Worm (Caenorhabditis elegans) whole organism, L1 larva: ENCODE results near the gene F14H3.4.
A peak's percentile ranks its signal among the peaks of the same experiment; 100 is the strongest.

Experiments used
- C04F5.9 ChIP-seq: sonication (generic microtip); optimal IDR thresholded peaks from 2 replicates; lab custom pipeline; 2016; ENCODE audit warnings: missing genetic modification characterization, missing compliant biosample characterization
- Y116A8C.19 ChIP-seq: sonication (generic microtip); optimal IDR thresholded peaks from 2 replicates; lab custom pipeline; 2016; ENCODE audit warnings: missing compliant biosample characterization, missing genetic modification characterization, borderline replicate concordance
- alr-1 ChIP-seq: fragments of 200-800 bp; sonication (Bioruptor generic); optimal IDR thresholded peaks from 2 replicates; lab custom pipeline; 2018; ENCODE audit warnings: borderline replicate concordance, mild to moderate bottlenecking, missing genetic modification characterization, missing compliant biosample characterization
- ama-1 ChIP-seq: fragments of 150-350 bp; optimal IDR thresholded peaks from 2 replicates; lab custom pipeline; 2014
- blmp-1 ChIP-seq: fragments of 150-350 bp; optimal IDR thresholded peaks from 2 replicates; lab custom pipeline; 2014; ENCODE audit warnings: missing biosample characterization, missing genetic modification characterization
- ceh-63 ChIP-seq: fragments of 200-800 bp; sonication (Bioruptor generic); optimal IDR thresholded peaks from 2 replicates; lab custom pipeline; 2018; ENCODE audit warnings: mild to moderate bottlenecking, missing genetic modification characterization, missing compliant biosample characterization
- ceh-8 ChIP-seq: fragments of 200-800 bp; sonication (Bioruptor generic); optimal IDR thresholded peaks from 2 replicates; lab custom pipeline; 2018; ENCODE audit warnings: mild to moderate bottlenecking, missing genetic modification characterization, moderate library complexity, missing compliant biosample characterization
- ceh-82 ChIP-seq, 3 experiments: fragments of 150-350 bp in 1 of 3; sonication (generic microtip) in 2 of 3; optimal IDR thresholded peaks; 2 replicates each; lab custom pipeline; 2014 to 2017; ENCODE audit warnings: missing biosample characterization in 3 of 3, missing genetic modification characterization in 3 of 3
- ceh-90 ChIP-seq: sonication (generic microtip); optimal IDR thresholded peaks from 2 replicates; lab custom pipeline; 2016; ENCODE audit warnings: missing genetic modification characterization, missing compliant biosample characterization
- dpl-1 ChIP-seq, 3 experiments: fragments of 150-350 bp in 2 of 3; sonication (generic microtip) in 1 of 3; optimal IDR thresholded peaks; 2 replicates each; lab custom pipeline; 2014 to 2017; ENCODE audit warnings: missing biosample characterization in 3 of 3, missing genetic modification characterization in 3 of 3, missing genetic modification reagents in 3 of 3
- efl-1 ChIP-seq, 4 experiments: fragments of 150-350 bp; optimal IDR thresholded peaks in 3 of 4; peaks in 1 of 4; 1 replicate in 1 of 4; 2 replicates in 3 of 4; lab custom pipeline; 2014; ENCODE audit warnings: missing biosample characterization in 2 of 4, missing genetic modification characterization in 2 of 4, missing genetic modification reagents in 2 of 4
- egl-13 ChIP-seq: sonication (generic microtip); optimal IDR thresholded peaks from 2 replicates; lab custom pipeline; 2016; ENCODE audit warnings: missing genotype, missing genetic modification reagents, missing genetic modification characterization, missing compliant biosample characterization
- elt-3 ChIP-seq, 6 experiments: fragments of 150-350 bp in 1 of 6; sonication (generic microtip); optimal IDR thresholded peaks; 2 replicates each; lab custom pipeline; 2017 to 2018; ENCODE audit warnings: missing biosample characterization in 6 of 6, missing genetic modification characterization in 6 of 6, inconsistent platforms in 1 of 6
- ets-5 ChIP-seq: fragments of 200-800 bp; sonication (Bioruptor generic); IDR thresholded peaks from 2 replicates; pipeline ENCODE4 v1.3.6; 2022; ENCODE audit warnings: missing genetic modification characterization, missing compliant biosample characterization
- fkh-4 ChIP-seq: sonication (generic microtip); optimal IDR thresholded peaks from 2 replicates; lab custom pipeline; 2016; ENCODE audit warnings: missing compliant biosample characterization, missing genetic modification characterization, borderline replicate concordance
- hlh-17 ChIP-seq: fragments of 200-800 bp; sonication (Bioruptor generic); optimal IDR thresholded peaks from 2 replicates; lab custom pipeline; 2018; ENCODE audit warnings: missing genetic modification characterization, mild to moderate bottlenecking, missing compliant biosample characterization, moderate library complexity, borderline replicate concordance
- hpl-2 ChIP-seq: fragments of 150-350 bp; optimal IDR thresholded peaks from 2 replicates; lab custom pipeline; 2014; ENCODE audit warnings: missing biosample characterization, missing genetic modification reagents, missing genetic modification characterization
- irx-1 ChIP-seq: sonication (generic microtip); optimal IDR thresholded peaks from 2 replicates; lab custom pipeline; 2016; ENCODE audit warnings: missing genetic modification characterization, missing compliant biosample characterization
- lin-13 ChIP-seq: fragments of 150-350 bp; optimal IDR thresholded peaks from 2 replicates; lab custom pipeline; 2014; ENCODE audit warnings: missing biosample characterization, missing genetic modification reagents, missing genetic modification characterization
- lin-14 ChIP-seq: fragments of 200-800 bp; sonication (Bioruptor generic); optimal IDR thresholded peaks from 2 replicates; lab custom pipeline; 2018; ENCODE audit warnings: mild to moderate bottlenecking, missing genetic modification characterization, moderate library complexity, missing compliant biosample characterization
- lin-39 ChIP-seq: fragments of 150-350 bp; optimal IDR thresholded peaks from 2 replicates; lab custom pipeline; 2014; ENCODE audit warnings: missing biosample characterization, missing genetic modification reagents, missing genetic modification characterization
- mef-2 ChIP-seq: fragments of 150-350 bp; optimal IDR thresholded peaks from 2 replicates; lab custom pipeline; 2014; ENCODE audit warnings: missing biosample characterization, missing genetic modification characterization
- mep-1 ChIP-seq: fragments of 150-350 bp; optimal IDR thresholded peaks from 2 replicates; lab custom pipeline; 2014; ENCODE audit warnings: missing biosample characterization, missing genetic modification characterization
- nhr-20 ChIP-seq: sonication (generic microtip); optimal IDR thresholded peaks from 2 replicates; lab custom pipeline; 2016; ENCODE audit warnings: mild to moderate bottlenecking, missing genetic modification characterization, missing compliant biosample characterization
- nhr-47 ChIP-seq: sonication (generic microtip); optimal IDR thresholded peaks from 2 replicates; lab custom pipeline; 2016; ENCODE audit warnings: mild to moderate bottlenecking, missing genetic modification characterization, moderate library complexity, missing compliant biosample characterization
- nhr-71 ChIP-seq: sonication (generic microtip); optimal IDR thresholded peaks from 2 replicates; lab custom pipeline; 2016; ENCODE audit warnings: mild to moderate bottlenecking, missing genetic modification characterization, moderate library complexity, missing compliant biosample characterization
- nhr-76 ChIP-seq: sonication (generic microtip); optimal IDR thresholded peaks from 2 replicates; lab custom pipeline; 2017; ENCODE audit warnings: missing biosample characterization, missing genetic modification characterization
- nhr-90 ChIP-seq: sonication (generic microtip); optimal IDR thresholded peaks from 2 replicates; lab custom pipeline; 2016; ENCODE audit warnings: mild to moderate bottlenecking, missing genetic modification characterization, missing compliant biosample characterization; ENCODE audit not compliant: poor library complexity
- pag-3 ChIP-seq: sonication (generic microtip); optimal IDR thresholded peaks from 2 replicates; lab custom pipeline; 2017; ENCODE audit warnings: missing genetic modification characterization, mild to moderate bottlenecking, missing compliant biosample characterization, antibody characterized with exemption, borderline replicate concordance; ENCODE audit not compliant: insufficient read depth
- rnt-1 ChIP-seq: sonication (generic microtip); optimal IDR thresholded peaks from 2 replicates; lab custom pipeline; 2016; ENCODE audit warnings: mild to moderate bottlenecking, missing genetic modification characterization, moderate library complexity, missing compliant biosample characterization
- sox-4 ChIP-seq: sonication (generic microtip); optimal IDR thresholded peaks from 2 replicates; lab custom pipeline; 2016; ENCODE audit warnings: missing genetic modification characterization, missing compliant biosample characterization
- sptf-1 ChIP-seq: fragments of 150-350 bp; optimal IDR thresholded peaks from 2 replicates; lab custom pipeline; 2014; ENCODE audit warnings: missing biosample characterization, missing genetic modification characterization
- sup-37 ChIP-seq: fragments of 200-800 bp; sonication (Bioruptor generic); optimal IDR thresholded peaks from 2 replicates; lab custom pipeline; 2018; ENCODE audit warnings: mild to moderate bottlenecking, missing genetic modification characterization, missing compliant biosample characterization
- swsn-7 ChIP-seq: sonication (generic microtip); optimal IDR thresholded peaks from 2 replicates; lab custom pipeline; 2016; ENCODE audit warnings: missing genetic modification characterization, missing compliant biosample characterization
- unc-98 ChIP-seq: fragments of 200-800 bp; sonication (Bioruptor generic); IDR thresholded peaks from 2 replicates; pipeline ENCODE4 v1.3.6; 2022; ENCODE audit warnings: missing genetic modification characterization, missing compliant biosample characterization
- vab-15 ChIP-seq: sonication (generic microtip); optimal IDR thresholded peaks from 2 replicates; lab custom pipeline; 2017; ENCODE audit warnings: missing genotype, mild to moderate bottlenecking, missing genetic modification characterization, missing compliant biosample characterization
- xbp-1 ChIP-seq: sonication (generic microtip); optimal IDR thresholded peaks from 2 replicates; lab custom pipeline; 2016; ENCODE audit warnings: missing genetic modification characterization, missing compliant biosample characterization
- zag-1 ChIP-seq: fragments of 150-350 bp; optimal IDR thresholded peaks from 2 replicates; lab custom pipeline; 2014; ENCODE audit warnings: missing biosample characterization, missing genetic modification characterization
- zip-4 ChIP-seq: fragments of 200-800 bp; sonication (Bioruptor generic); optimal IDR thresholded peaks from 2 replicates; lab custom pipeline; 2018; ENCODE audit warnings: mild to moderate bottlenecking, missing genetic modification characterization, moderate library complexity, missing compliant biosample characterization

Gene F14H3.4

DNA sequence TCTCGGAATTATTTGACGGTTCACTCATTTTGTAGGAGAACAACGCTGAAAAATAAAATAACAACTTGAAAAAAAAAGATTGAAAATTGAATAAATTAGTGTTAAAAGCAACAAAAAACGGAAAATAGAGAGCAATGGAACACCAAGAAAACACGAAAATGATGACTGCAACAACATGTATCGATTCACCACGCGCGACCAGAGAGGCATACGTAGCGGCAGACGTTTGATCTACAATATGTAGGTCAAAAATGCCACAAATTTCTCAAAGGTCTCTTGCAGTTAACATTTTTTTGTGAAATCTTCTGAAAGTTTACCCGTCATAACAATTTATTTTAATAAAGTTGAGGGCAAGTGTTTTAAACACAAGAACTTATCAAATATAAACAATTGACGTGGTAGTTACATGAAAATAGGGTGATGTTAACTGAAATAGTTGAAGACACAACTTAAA is 2.2 kb upstream of the F14H3.4 start, which contains the start of gene F14H3.5:
Gene F14H3.5 (minus strand): TSS at position 51 of the 454 bp plus-strand sequence.
- TF ChIP-seq sptf-1 (no peak), efl-1 (optimal IDR thresholded peaks at IDR 0.05; lab: Kevin White, UChicago) (no peak), efl-1 (GFP tag; optimal IDR thresholded peaks at IDR 0.05 in 1 of 2; lab: Kevin White, UChicago) (peak in 1 of 2 experiments; percentile 12), hlh-17 (GFP tag; lab: Kevin White, UChicago) (no peak), blmp-1 (tag; lab: Kevin White, UChicago) (no peak), alr-1 (tag; lab: Kevin White, UChicago) (no peak), sox-4 (tag; lab: Kevin White, UChicago) (no peak), zip-4 (no peak), nhr-71 (tag; lab: Kevin White, UChicago) (no peak)

- TF ChIP-seq ceh-82 (tag; optimal IDR thresholded peaks at IDR 0.05; lab: Kevin White, UChicago) = no peak
- TF ChIP-seq mep-1 (tag; lab: Kevin White, UChicago) = no peak
- TF ChIP-seq hpl-2 (GFP tag; lab: Kevin White, UChicago) = no peak
- no peak for TF ChIP-seq ceh-63 (GFP tag; lab: Kevin White, UChicago)
- no peak for TF ChIP-seq ceh-90 (tag; lab: Kevin White, UChicago)
- no peak for TF ChIP-seq swsn-7 (tag; lab: Kevin White, UChicago)
- no peak for TF ChIP-seq egl-13 (tag; lab: Kevin White, UChicago)
- TF ChIP-seq nhr-20 (tag; lab: Kevin White, UChicago) = no peak
- TF ChIP-seq Y116A8C.19 = no peak
- TF ChIP-seq mef-2 = no peak
- TF ChIP-seq C04F5.9 = no peak
- TF ChIP-seq ets-5 (GFP tag; lab: Robert Waterston, UW) = no peak
- TF ChIP-seq nhr-76 (tag; lab: Kevin White, UChicago) = no peak
- TF ChIP-seq rnt-1 (tag; lab: Kevin White, UChicago) = no peak
- TF ChIP-seq elt-3 (tag; optimal IDR thresholded peaks at IDR 0.05; lab: Kevin White, UChicago) = no peak
- TF ChIP-seq xbp-1 = no peak
- no peak for TF ChIP-seq vab-15 (tag; lab: Kevin White, UChicago)
These were observed 1.5 kb downstream of the F14H3.4 start, which contains the start of gene F14H3.3 for ce11 chrV:16053373-16053772. TSS of gene F14H3.3 (minus strand) at chrV:16053473.

DNA sequence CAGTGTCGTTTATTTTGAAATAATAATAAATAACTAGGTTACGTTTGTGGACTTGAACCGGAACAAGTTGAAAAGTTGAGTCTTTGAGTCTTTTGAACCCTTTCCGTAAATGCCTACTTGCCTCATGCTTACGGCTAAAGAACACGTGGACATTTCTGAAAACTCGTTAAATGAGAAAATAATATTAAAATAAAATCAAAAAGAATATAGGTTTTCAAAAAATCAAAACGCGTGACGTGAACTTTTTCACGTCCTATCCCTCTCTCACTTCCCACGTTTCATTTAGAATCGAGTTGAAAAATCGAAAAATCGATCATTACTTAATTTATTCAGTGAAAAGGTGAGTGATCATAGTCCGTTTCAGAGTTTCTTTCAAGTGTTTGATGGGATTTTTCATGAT is 5.7 kb downstream of the F14H3.4 start, which contains the start of gene best-12:
Gene best-12 (plus strand): TSS at position 301 of the 400 bp plus-strand sequence.
- TF ChIP-seq lin-39 (tag; lab: Kevin White, UChicago) (no peak), rnt-1 (tag; lab: Kevin White, UChicago) (no peak), ceh-63 (GFP tag; lab: Kevin White, UChicago) (no peak), fkh-4 (tag; lab: Kevin White, UChicago) (no peak), nhr-47 (no peak), hlh-17 (GFP tag; lab: Kevin White, UChicago) (no peak)

DNA sequence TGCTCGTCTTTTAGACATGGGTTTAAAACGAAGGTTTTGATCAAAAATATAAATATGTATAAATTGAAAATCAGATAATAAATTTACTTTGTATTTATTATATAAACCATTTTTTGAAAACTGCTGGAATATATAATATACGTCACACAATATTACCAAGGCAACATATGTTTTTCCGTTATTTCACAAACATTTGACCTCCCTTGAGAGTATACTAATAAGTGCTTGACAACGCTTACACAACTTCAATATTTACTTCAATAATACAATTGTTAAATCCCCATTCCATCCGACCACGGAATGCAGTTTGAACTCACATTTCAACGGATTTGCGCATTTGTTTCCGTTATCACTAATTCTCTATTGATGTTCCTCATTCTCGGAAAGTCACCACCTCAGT is 7.4 kb downstream of the F14H3.4 start, which contains the start of gene str-198:
Gene str-198 (plus strand): TSS at position 301 of the 400 bp plus-strand sequence.
- TF ChIP-seq rnt-1 (tag; lab: Kevin White, UChicago) (no peak), nhr-90 (tag; lab: Kevin White, UChicago) (no peak), swsn-7 (tag; lab: Kevin White, UChicago) (no peak), sup-37 (no peak), dpl-1 (GFP tag; optimal IDR thresholded peaks at IDR 0.05; lab: Kevin White, UChicago) (no peak), fkh-4 (tag; lab: Kevin White, UChicago) (no peak), vab-15 (tag; lab: Kevin White, UChicago) (no peak), nhr-47 (no peak), pag-3 (tag; lab: Kevin White, UChicago) (no peak), lin-14 (GFP tag; lab: Kevin White, UChicago) (no peak), ceh-8 (GFP tag; lab: Kevin White, UChicago) (no peak), alr-1 (tag; lab: Kevin White, UChicago) (no peak), zag-1 (tag; lab: Kevin White, UChicago) (no peak), ama-1 (lab: Kevin White, UChicago) (no peak), unc-98 (no peak), lin-13 (no peak), irx-1 (tag; lab: Kevin White, UChicago) (no peak)
